Fruit fly (Drosophila melanogaster): ENCODE measurements around the gene CG15221.

DNA sequence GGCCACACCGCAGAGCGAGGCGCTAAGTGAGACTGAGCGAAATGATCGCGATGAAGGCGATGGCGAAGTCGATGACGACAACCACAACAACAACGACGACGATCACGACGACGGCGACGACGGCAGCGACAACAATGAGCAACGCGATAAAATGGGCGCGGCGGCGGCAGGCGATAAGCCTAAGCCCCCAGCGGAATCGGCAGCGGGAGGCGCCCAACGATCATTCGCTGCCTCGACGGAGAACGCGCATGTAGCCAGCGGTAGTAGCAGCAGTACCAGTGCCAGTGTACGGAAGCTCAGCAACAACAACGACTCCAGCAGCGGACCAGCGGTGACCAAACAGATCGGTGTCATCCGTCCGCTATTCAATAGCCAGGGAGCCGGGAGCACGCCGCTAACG is 40.6 kb upstream of the CG15221 start:
- TF ChIP-seq insv (optimal IDR thresholded peaks at IDR 0.05) (no peak), Myc (optimal IDR thresholded peaks at IDR 0.05) (no peak)

All from Kc167 (cell line).